Fruit fly (Drosophila melanogaster) whole organism, adult: ENCODE measurements around the gene por.

Source experiments
- CG11617 ChIP-seq: fragments of 200-800 bp; sonication (Bioruptor generic); optimal IDR thresholded peaks from 2 replicates; lab custom pipeline; 2017; ENCODE audit warnings: mild to moderate bottlenecking, missing biosample characterization, missing genetic modification reagents, missing genetic modification characterization
- CG12768 ChIP-seq: fragments of 200-800 bp; sonication (Bioruptor generic); optimal IDR thresholded peaks from 2 replicates; lab custom pipeline; 2017; ENCODE audit warnings: missing biosample characterization, missing genetic modification characterization, mild to moderate bottlenecking, moderate library complexity, missing genetic modification reagents
- CG14711 ChIP-seq: fragments of 200-800 bp; sonication (Bioruptor generic); optimal IDR thresholded peaks from 2 replicates; lab custom pipeline; 2018; ENCODE audit warnings: missing biosample characterization, mild to moderate bottlenecking, missing genetic modification characterization, moderate library complexity
- CG1620 ChIP-seq: fragments of 200-800 bp; sonication (Bioruptor generic); optimal IDR thresholded peaks from 2 replicates; lab custom pipeline; 2016; ENCODE audit warnings: missing biosample characterization, missing genetic modification characterization
- CG33017 ChIP-seq: fragments of 200-800 bp; sonication (Bioruptor generic); optimal IDR thresholded peaks from 2 replicates; lab custom pipeline; 2018; ENCODE audit warnings: missing biosample characterization, mild to moderate bottlenecking, missing genetic modification characterization, moderate library complexity
- CG5204 ChIP-seq: fragments of 200-800 bp; sonication (Bioruptor generic); optimal IDR thresholded peaks from 2 replicates; lab custom pipeline; 2016; ENCODE audit warnings: missing biosample characterization, missing genetic modification characterization
- CG7045 ChIP-seq: fragments of 200-800 bp; sonication (Bioruptor generic); optimal IDR thresholded peaks from 2 replicates; lab custom pipeline; 2017; ENCODE audit warnings: missing biosample characterization, mild to moderate bottlenecking, missing genetic modification characterization
- CG7101 ChIP-seq: fragments of 200-800 bp; sonication (Bioruptor generic); optimal IDR thresholded peaks from 2 replicates; lab custom pipeline; 2018; ENCODE audit warnings: missing biosample characterization, mild to moderate bottlenecking, missing genetic modification characterization, moderate library complexity
- Clk ChIP-seq: fragments of 200-800 bp; sonication (Bioruptor generic); optimal IDR thresholded peaks from 2 replicates; lab custom pipeline; 2017; ENCODE audit warnings: missing biosample characterization, missing genetic modification characterization
- Crg-1 ChIP-seq: fragments of 200-800 bp; sonication (Bioruptor generic); optimal IDR thresholded peaks from 2 replicates; lab custom pipeline; 2016; ENCODE audit warnings: missing biosample characterization, missing genetic modification characterization
- Hr96 ChIP-seq: fragments of 200-800 bp; sonication (Bioruptor generic); optimal IDR thresholded peaks from 2 replicates; lab custom pipeline; 2016; ENCODE audit warnings: missing biosample characterization, missing genetic modification characterization
- Mnt ChIP-seq: fragments of 200-800 bp; sonication (Bioruptor generic); optimal IDR thresholded peaks from 2 replicates; lab custom pipeline; 2016; ENCODE audit warnings: missing biosample characterization, mild to moderate bottlenecking, missing genetic modification characterization
- bab1 ChIP-seq: fragments of 200-800 bp; sonication (Bioruptor generic); optimal IDR thresholded peaks from 3 replicates; lab custom pipeline; 2019; ENCODE audit warnings: missing biosample characterization, mild to moderate bottlenecking, missing genetic modification characterization, moderate library complexity
- cic ChIP-seq: fragments of 200-800 bp; sonication (Bioruptor generic); optimal IDR thresholded peaks from 2 replicates; lab custom pipeline; 2017; ENCODE audit warnings: missing biosample characterization, mild to moderate bottlenecking, missing genetic modification characterization, moderate library complexity
- cnc ChIP-seq, 2 experiments: fragments of >200 bp; optimal IDR thresholded peaks; 2 replicates each; lab custom pipeline; 2017
- kay ChIP-seq: fragments of 200-800 bp; sonication (Bioruptor generic); peaks from one replicate; lab custom pipeline; 2016; ENCODE audit warnings: missing biosample characterization, missing genetic modification characterization, borderline replicate concordance
- ovo ChIP-seq: fragments of 200-800 bp; sonication (Bioruptor generic); optimal IDR thresholded peaks from 2 replicates; lab custom pipeline; 2016; ENCODE audit warnings: missing biosample characterization, missing genetic modification characterization
- pad ChIP-seq: fragments of 200-800 bp; sonication (Bioruptor generic); optimal IDR thresholded peaks from 3 replicates; lab custom pipeline; 2017; ENCODE audit warnings: missing biosample characterization, missing genetic modification characterization, mild to moderate bottlenecking, moderate library complexity, missing genetic modification reagents
- tj ChIP-seq: fragments of 200-800 bp; sonication (Bioruptor generic); optimal IDR thresholded peaks from 3 replicates; lab custom pipeline; 2017; ENCODE audit warnings: missing biosample characterization, mild to moderate bottlenecking, missing genetic modification characterization, moderate library complexity
- toe ChIP-seq: fragments of 200-800 bp; sonication (Bioruptor generic); optimal IDR thresholded peaks from 2 replicates; lab custom pipeline; 2016; ENCODE audit warnings: missing biosample characterization, missing genetic modification characterization

por gene

DNA sequence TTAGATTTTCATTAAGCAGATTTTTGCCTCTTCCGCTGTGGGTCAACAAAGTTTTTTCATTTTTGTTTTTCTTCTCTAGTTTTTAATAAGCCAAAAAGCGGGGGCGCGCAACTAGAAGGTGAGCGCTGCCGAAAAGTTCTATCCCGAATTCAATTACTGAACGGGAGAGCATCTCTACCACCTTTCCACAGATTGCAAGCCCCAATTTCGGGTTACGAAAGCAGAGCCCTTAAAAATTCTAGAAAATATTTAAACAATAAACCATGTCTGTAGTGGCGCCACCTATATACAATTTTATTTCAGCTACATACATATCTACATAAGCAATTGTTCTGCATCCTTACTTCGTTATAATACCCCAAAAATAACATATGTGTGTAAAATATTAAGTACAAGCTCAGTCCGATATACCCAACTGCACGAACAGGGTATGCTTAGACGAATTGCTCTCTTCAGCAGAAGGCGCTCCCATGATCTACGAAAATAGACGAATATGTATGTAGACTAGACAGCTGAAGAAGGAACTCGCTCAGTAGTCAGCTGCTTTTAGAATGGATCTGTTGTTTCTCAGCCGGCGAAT is 21.2 kb downstream of the por start, which contains the start of gene CG6106:
Gene CG6106 (plus strand): TSS at position 530 of the 580 bp plus-strand sequence.
- no peak for TF ChIP-seq ovo
- TF ChIP-seq CG7101 (tag; lab: Kevin White, UChicago): no peak
- TF ChIP-seq CG7045 (GFP tag; lab: Kevin White, UChicago): no peak

DNA sequence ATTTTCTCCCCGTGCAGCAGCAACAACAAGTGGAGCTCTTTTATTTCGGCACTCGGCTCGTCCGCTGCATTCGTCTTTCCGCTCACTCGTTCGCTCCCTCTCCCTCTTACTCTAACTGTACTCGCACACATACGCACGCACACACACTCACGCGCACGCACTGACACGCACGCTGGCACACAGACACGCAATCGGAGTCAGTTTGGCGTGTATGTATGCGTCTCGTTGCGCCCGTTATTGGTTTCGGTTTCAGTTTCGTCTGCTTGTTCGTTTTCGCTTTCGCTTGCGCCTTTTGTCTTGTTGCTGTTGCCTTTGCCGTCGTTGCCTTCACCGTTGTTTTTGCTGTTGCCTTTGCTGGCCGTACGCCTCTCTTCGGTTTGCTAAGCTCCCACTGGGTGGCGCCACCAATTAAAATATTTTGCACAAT is 21.9 kb downstream of the por start:
- no peak for TF ChIP-seq CG5204 (GFP tag; lab: Kevin White, UChicago)
- TF ChIP-seq CG14711 (tag; lab: Kevin White, UChicago): no peak
- TF ChIP-seq ovo: peak; percentile 54
- no peak for TF ChIP-seq CG7101 (tag; lab: Kevin White, UChicago)
- no peak for TF ChIP-seq Mnt (GFP tag; lab: Kevin White, UChicago)
- TF ChIP-seq tj (GFP tag; lab: Kevin White, UChicago): no peak
- no peak for TF ChIP-seq CG1620 (GFP tag; lab: Kevin White, UChicago)
- no peak for TF ChIP-seq CG11617 (GFP tag; lab: Kevin White, UChicago)
- no peak for TF ChIP-seq cnc (optimal IDR thresholded peaks at IDR 0.05; lab: Kevin White, UChicago)
- no peak for TF ChIP-seq Clk
- TF ChIP-seq bab1 (GFP tag; lab: Kevin White, UChicago): no peak
- TF ChIP-seq kay (GFP tag; lab: Kevin White, UChicago): no peak
- TF ChIP-seq Crg-1 (GFP tag; lab: Kevin White, UChicago): no peak
- no peak for TF ChIP-seq toe
- TF ChIP-seq CG7045 (GFP tag; lab: Kevin White, UChicago): no peak
- peak; percentile 30 for TF ChIP-seq pad

dm6 chrX:18356141-18356600 is 23.5 kb downstream of the por start, which contains the start of gene kairos:
TSS of gene kairos (minus strand) at chrX:18356191.
- TF ChIP-seq bab1 (GFP tag; lab: Kevin White, UChicago): no peak
- no peak for TF ChIP-seq Crg-1 (GFP tag; lab: Kevin White, UChicago)
- no peak for TF ChIP-seq CG7045 (GFP tag; lab: Kevin White, UChicago)
- TF ChIP-seq kay (GFP tag; lab: Kevin White, UChicago): no peak
- TF ChIP-seq Mnt (GFP tag; lab: Kevin White, UChicago): no peak
- no peak for TF ChIP-seq cic (GFP tag; lab: Kevin White, UChicago)
- TF ChIP-seq cnc (optimal IDR thresholded peaks at IDR 0.05; lab: Kevin White, UChicago): no peak
- TF ChIP-seq CG5204 (GFP tag; lab: Kevin White, UChicago): no peak
- no peak for TF ChIP-seq CG14711 (tag; lab: Kevin White, UChicago)
- TF ChIP-seq CG7101 (tag; lab: Kevin White, UChicago): no peak
- TF ChIP-seq tj (GFP tag; lab: Kevin White, UChicago): no peak
- TF ChIP-seq Hr96 (GFP tag; lab: Kevin White, UChicago): no peak
- TF ChIP-seq Clk: no peak
- TF ChIP-seq ovo: no peak
- TF ChIP-seq pad: no peak
- no peak for TF ChIP-seq CG11617 (GFP tag; lab: Kevin White, UChicago)
- no peak for TF ChIP-seq CG1620 (GFP tag; lab: Kevin White, UChicago)
- no peak for TF ChIP-seq CG33017
- TF ChIP-seq toe: no peak
- TF ChIP-seq CG12768 (GFP tag; lab: Kevin White, UChicago): no peak

DNA sequence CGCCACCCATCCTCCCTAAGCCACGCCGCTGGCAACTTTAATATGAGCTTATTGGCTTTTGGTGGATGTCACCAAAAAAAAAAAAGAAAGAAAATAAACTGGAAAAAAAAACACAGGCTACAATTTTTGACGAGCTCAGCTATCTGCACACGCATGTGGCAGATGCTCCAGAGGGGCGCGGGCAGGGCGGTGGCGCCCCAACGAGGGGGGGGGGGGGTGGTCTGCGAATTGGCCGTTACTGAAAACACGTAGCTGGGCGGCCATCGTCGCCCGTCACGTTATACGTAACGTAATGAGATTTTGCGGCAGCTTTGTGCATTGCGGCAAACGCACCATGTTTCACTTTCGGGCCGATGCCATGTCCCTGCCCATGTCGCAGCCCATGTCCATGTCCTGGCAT is 29.0 kb downstream of the por start:
- TF ChIP-seq CG11617 (GFP tag; lab: Kevin White, UChicago): no peak
- no peak for TF ChIP-seq CG7101 (tag; lab: Kevin White, UChicago)
- TF ChIP-seq Mnt (GFP tag; lab: Kevin White, UChicago): no peak
- TF ChIP-seq CG12768 (GFP tag; lab: Kevin White, UChicago): no peak
- no peak for TF ChIP-seq kay (GFP tag; lab: Kevin White, UChicago)
- no peak for TF ChIP-seq CG5204 (GFP tag; lab: Kevin White, UChicago)
- no peak for TF ChIP-seq Crg-1 (GFP tag; lab: Kevin White, UChicago)
- TF ChIP-seq CG7045 (GFP tag; lab: Kevin White, UChicago): no peak
- TF ChIP-seq Hr96 (GFP tag; lab: Kevin White, UChicago): no peak
- no peak for TF ChIP-seq ovo
- TF ChIP-seq CG14711 (tag; lab: Kevin White, UChicago): no peak
- TF ChIP-seq pad: no peak
- no peak for TF ChIP-seq tj (GFP tag; lab: Kevin White, UChicago)
- no peak for TF ChIP-seq CG1620 (GFP tag; lab: Kevin White, UChicago)
- no peak for TF ChIP-seq Clk

dm6 chrX:18347641-18348040 is 32.0 kb downstream of the por start:
- no peak for TF ChIP-seq CG33017
- no peak for TF ChIP-seq CG11617 (GFP tag; lab: Kevin White, UChicago)
- TF ChIP-seq CG14711 (tag; lab: Kevin White, UChicago): no peak
- TF ChIP-seq CG12768 (GFP tag; lab: Kevin White, UChicago): no peak
- TF ChIP-seq CG1620 (GFP tag; lab: Kevin White, UChicago): no peak
- TF ChIP-seq Crg-1 (GFP tag; lab: Kevin White, UChicago): no peak
- no peak for TF ChIP-seq Mnt (GFP tag; lab: Kevin White, UChicago)
- TF ChIP-seq ovo: no peak
- TF ChIP-seq CG7045 (GFP tag; lab: Kevin White, UChicago): no peak
- TF ChIP-seq CG5204 (GFP tag; lab: Kevin White, UChicago): no peak
- no peak for TF ChIP-seq cnc (optimal IDR thresholded peaks at IDR 0.05; lab: Kevin White, UChicago)
- TF ChIP-seq bab1 (GFP tag; lab: Kevin White, UChicago): no peak
- TF ChIP-seq tj (GFP tag; lab: Kevin White, UChicago): no peak
- TF ChIP-seq CG7101 (tag; lab: Kevin White, UChicago): no peak
- no peak for TF ChIP-seq Hr96 (GFP tag; lab: Kevin White, UChicago)
- no peak for TF ChIP-seq toe
- no peak for TF ChIP-seq cic (GFP tag; lab: Kevin White, UChicago)
- no peak for TF ChIP-seq Clk
- TF ChIP-seq kay (GFP tag; lab: Kevin White, UChicago): no peak
- no peak for TF ChIP-seq pad
